Worm (Caenorhabditis elegans): ENCODE data around the gene srw-102.

DNA sequence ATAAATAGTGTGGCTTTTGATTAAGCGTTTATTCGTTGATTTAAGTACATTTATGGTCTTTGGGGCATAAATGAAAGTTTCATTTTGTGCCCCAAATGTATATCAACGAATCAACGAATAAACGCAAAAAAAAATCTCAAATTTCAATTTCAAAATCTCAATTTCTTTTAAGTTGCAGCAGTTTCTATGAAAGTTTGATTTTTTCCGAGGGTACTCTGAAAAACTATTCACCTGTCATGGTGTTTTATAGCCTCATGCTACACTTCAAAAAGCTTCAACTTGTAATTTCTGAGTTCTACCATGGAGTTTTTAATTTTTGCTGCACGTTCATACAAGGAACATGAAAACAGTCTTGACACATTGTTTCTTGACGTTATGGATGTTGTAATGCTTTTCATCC lies 32.5 kb downstream of the srw-102 start, which contains the start of gene ZK697.1:
- TF ChIP-seq lsy-2 (tag; optimal IDR thresholded peaks at IDR 0.05) (no peak), unc-62 (GFP tag; optimal IDR thresholded peaks at IDR 0.05) (no peak), nhr-12 (tag; optimal IDR thresholded peaks at IDR 0.05) (no peak), pha-4 (tag; optimal IDR thresholded peaks at IDR 0.05) (no peak), blmp-1 (tag; optimal IDR thresholded peaks at IDR 0.05) (no peak), ceh-39 (tag; optimal IDR thresholded peaks at IDR 0.05) (no peak), elt-3 (tag; optimal IDR thresholded peaks at IDR 0.05) (no peak), unc-39 (tag; optimal IDR thresholded peaks at IDR 0.05) (no peak), mab-5 (tag; optimal IDR thresholded peaks at IDR 0.05) (no peak), sptf-1 (tag; optimal IDR thresholded peaks at IDR 0.05) (no peak)

Measured in whole organism, mixed stage, embryonic.